Fruit fly (Drosophila melanogaster): ENCODE measurements around the gene CG7214.
A peak's percentile ranks its signal among the peaks of the same experiment; 100 is the strongest.

Gene CG7214

dm6 chr2L:7722102-7722501, 22.5 kb downstream of the CG7214 start:
- TF ChIP-seq CG11294 (GFP tag; IDR thresholded peaks at IDR 0.05), result no peak
- TF ChIP-seq CG1621 (tag; optimal IDR thresholded peaks at IDR 0.05), result no peak
- TF ChIP-seq CG8632 (GFP tag; optimal IDR thresholded peaks at IDR 0.05), result no peak
- TF ChIP-seq CG16779 (tag; optimal IDR thresholded peaks at IDR 0.05), result no peak
- no peak for TF ChIP-seq Eip78C (GFP tag)
- no peak for TF ChIP-seq Met (GFP tag; optimal IDR thresholded peaks at IDR 0.05)
- TF ChIP-seq acj6 (GFP tag; optimal IDR thresholded peaks at IDR 0.05), result no peak
- TF ChIP-seq topi (GFP tag; optimal IDR thresholded peaks at IDR 0.05), result no peak
- no peak for TF ChIP-seq Sox14 (GFP tag; optimal IDR thresholded peaks at IDR 0.05)
- no peak for TF ChIP-seq Hr38 (GFP tag; optimal IDR thresholded peaks at IDR 0.05)
- no peak for TF ChIP-seq CG6276 (GFP tag; optimal IDR thresholded peaks at IDR 0.05)

- no peak for TF ChIP-seq CG16779 (tag; optimal IDR thresholded peaks at IDR 0.05)
- no peak for TF ChIP-seq Lpt (GFP tag; optimal IDR thresholded peaks at IDR 0.05)
- no peak for TF ChIP-seq Ets21C (GFP tag; optimal IDR thresholded peaks at IDR 0.05)
- no peak for TF ChIP-seq CG32006 (GFP tag; optimal IDR thresholded peaks at IDR 0.05)
- TF ChIP-seq fkh (GFP tag; optimal IDR thresholded peaks at IDR 0.05), result no peak
Measured at dm6 chr2L:7719387-7719786, 25.3 kb downstream of the CG7214 start, which contains the start of gene CG13793. Gene CG13793 (minus strand): TSS chr2L:7719487.

- no peak for TF ChIP-seq CG6808 (GFP tag; optimal IDR thresholded peaks at IDR 0.05)
- TF ChIP-seq CG1621 (tag; optimal IDR thresholded peaks at IDR 0.05), result no peak
- no peak for TF ChIP-seq ss (GFP tag; optimal IDR thresholded peaks at IDR 0.05)
- no peak for TF ChIP-seq esn (GFP tag; optimal IDR thresholded peaks at IDR 0.05)
- no peak for TF ChIP-seq achi (GFP tag; optimal IDR thresholded peaks at IDR 0.05)
- TF ChIP-seq topi (GFP tag; optimal IDR thresholded peaks at IDR 0.05), result no peak
- no peak for TF ChIP-seq CG8319 (GFP tag; optimal IDR thresholded peaks at IDR 0.05)
- TF ChIP-seq OdsH (GFP tag; optimal IDR thresholded peaks at IDR 0.05), result no peak
- no peak for TF ChIP-seq Smox (GFP tag; optimal IDR thresholded peaks at IDR 0.05)
- TF ChIP-seq eg (GFP tag; IDR thresholded peaks at IDR 0.05), result no peak
- no peak for TF ChIP-seq CG11762 (GFP tag; optimal IDR thresholded peaks at IDR 0.05; ENCODE audit: insufficient read depth)
- no peak for TF ChIP-seq fd59A (GFP tag; optimal IDR thresholded peaks at IDR 0.05)
- TF ChIP-seq Gug (GFP tag; IDR thresholded peaks at IDR 0.05), result no peak
- no peak for TF ChIP-seq CG10669 (GFP tag; optimal IDR thresholded peaks at IDR 0.05)
- no peak for TF ChIP-seq Ets96B (tag; optimal IDR thresholded peaks at IDR 0.05)
- no peak for TF ChIP-seq CG11902 (GFP tag; optimal IDR thresholded peaks at IDR 0.05)
- TF ChIP-seq CG10631 (GFP tag; optimal IDR thresholded peaks at IDR 0.05), result no peak
- TF ChIP-seq vri (GFP tag; optimal IDR thresholded peaks at IDR 0.05), result no peak
- no peak for TF ChIP-seq fkh (GFP tag; optimal IDR thresholded peaks at IDR 0.05)
- TF ChIP-seq CG7368 (GFP tag; optimal IDR thresholded peaks at IDR 0.05), result no peak
Measured at dm6 chr2L:7716545-7716944, 28.1 kb downstream of the CG7214 start, which contains the start of gene CG33296. Gene CG33296 (minus strand): TSS chr2L:7716645.

- no peak for TF ChIP-seq dsx (GFP tag; optimal IDR thresholded peaks at IDR 0.05; ENCODE audit: poor library complexity, severe bottlenecking)
- TF ChIP-seq svp (GFP tag), result peak; percentile 63
- TF ChIP-seq Hr4 (GFP tag; optimal IDR thresholded peaks at IDR 0.05), result no peak
- no peak for TF ChIP-seq OdsH (GFP tag; optimal IDR thresholded peaks at IDR 0.05)
Measured at dm6 chr2L:7711034-7711685, 33.5 kb downstream of the CG7214 start.
